Fruit fly (Drosophila melanogaster): ENCODE measurements around the gene HLH3B.

The HLH3B gene

DNA sequence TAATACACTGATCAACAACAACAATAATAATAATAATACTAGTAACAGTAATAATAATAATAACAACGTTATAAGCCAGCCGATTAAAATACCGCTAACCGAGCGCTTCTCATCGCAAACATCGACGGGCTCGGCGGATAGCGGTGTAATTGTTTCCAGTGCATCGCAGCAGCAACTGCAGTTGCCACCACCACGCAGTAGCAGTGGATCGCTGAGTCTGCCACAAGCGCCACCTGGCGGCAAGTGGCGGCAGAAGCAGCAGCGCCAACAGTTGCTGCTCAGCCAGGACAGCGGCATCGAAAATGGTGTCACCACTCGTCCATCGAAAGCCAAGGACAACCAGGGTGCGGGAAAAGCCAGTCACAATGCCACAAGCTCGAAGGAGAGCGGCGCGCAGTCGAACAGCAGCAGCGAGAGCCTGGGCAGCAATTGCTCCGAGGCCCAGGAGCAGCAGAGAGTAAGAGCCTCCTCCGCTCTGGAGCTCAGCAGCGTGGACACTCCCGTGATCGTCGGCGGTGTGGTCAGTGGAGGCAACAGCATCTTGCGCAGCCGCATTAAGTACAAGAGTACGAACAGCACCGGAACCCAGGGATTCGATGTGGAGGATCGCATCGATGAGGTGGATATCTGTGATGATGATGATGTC is 22.0 kb downstream of the HLH3B start (continued):
- TF ChIP-seq ci (GFP tag; IDR thresholded peaks at IDR 0.05) (peak; percentile 61; the same call in 2 of the 3 replicates), Dip2 (GFP tag; IDR thresholded peaks at IDR 0.05) (no peak), mld (GFP tag; IDR thresholded peaks at IDR 0.05; ENCODE audit: partially characterized antibody) (no peak), Six4 (GFP tag; optimal IDR thresholded peaks at IDR 0.05) (no peak), stwl (tag; optimal IDR thresholded peaks at IDR 0.05) (no peak), CG7839 (tag; optimal IDR thresholded peaks at IDR 0.05) (peak; percentile 9), Meics (GFP tag; optimal IDR thresholded peaks at IDR 0.05) (no peak), CG4617 (GFP tag; optimal IDR thresholded peaks at IDR 0.05; ENCODE audit: borderline replicate concordance) (no peak), pb (GFP tag; optimal IDR thresholded peaks at IDR 0.05) (no peak), CG14667 (GFP tag; IDR thresholded peaks at IDR 0.05) (no peak), CG33213 (GFP tag; optimal IDR thresholded peaks at IDR 0.05) (no peak), CG6272 (GFP tag; IDR thresholded peaks at IDR 0.05) (no peak), org-1 (GFP tag; optimal IDR thresholded peaks at IDR 0.05) (no peak), Side (GFP tag; optimal IDR thresholded peaks at IDR 0.05) (no peak), CG4854 (GFP tag; optimal IDR thresholded peaks at IDR 0.05) (no peak), CG3847 (GFP tag; IDR thresholded peaks at IDR 0.05) (no peak), Drgx (GFP tag; IDR thresholded peaks at IDR 0.05) (peak; percentile 58), TFAM (GFP tag; optimal IDR thresholded peaks at IDR 0.05) (no peak), CG9932 (GFP tag; IDR thresholded peaks at IDR 0.05) (no peak), CG11504 (tag; optimal IDR thresholded peaks at IDR 0.05) (no peak), bcd (GFP tag; optimal IDR thresholded peaks at IDR 0.05) (no peak), CG11560 (tag; IDR thresholded peaks at IDR 0.05) (no peak), CG11247 (GFP tag; IDR thresholded peaks at IDR 0.05) (0 out of 2 replicates have a peak, but pooled peaks have one; percentile 18), sima (GFP tag; optimal IDR thresholded peaks at IDR 0.05) (no peak), al (GFP tag; IDR thresholded peaks at IDR 0.05) (no peak), klu (GFP tag; IDR thresholded peaks at IDR 0.05) (no peak), Dek (tag; optimal IDR thresholded peaks at IDR 0.05) (no peak), tio (GFP tag; optimal IDR thresholded peaks at IDR 0.05) (no peak), ac (GFP tag; optimal IDR thresholded peaks at IDR 0.05) (no peak), amos (GFP tag; IDR thresholded peaks at IDR 0.05; ENCODE audit: partially characterized antibody) (no peak), sens-2 (GFP tag; IDR thresholded peaks at IDR 0.05) (0 out of 2 replicates have a peak, but pooled peaks have one; percentile 18), HLHmδ (GFP tag; optimal IDR thresholded peaks at IDR 0.05) (peak; percentile 49), CG10274 (GFP tag; optimal IDR thresholded peaks at IDR 0.05) (no peak), Myb (GFP tag; optimal IDR thresholded peaks at IDR 0.05) (no peak), pfk (GFP tag; optimal IDR thresholded peaks at IDR 0.05) (peak; percentile 31), CG10959 (GFP tag; IDR thresholded peaks at IDR 0.05) (0 out of 2 replicates have a peak, but pooled peaks have one; percentile 23), nom (GFP tag; optimal IDR thresholded peaks at IDR 0.05) (peak; percentile 23), CG2889 (GFP tag; IDR thresholded peaks at IDR 0.05) (no peak), hbn (GFP tag; IDR thresholded peaks at IDR 0.05; ENCODE audit: partially characterized antibody) (no peak), CTCF (GFP tag; optimal IDR thresholded peaks at IDR 0.05) (peak; percentile 88), dati (GFP tag; IDR thresholded peaks at IDR 0.05) (no peak), gsb (GFP tag; IDR thresholded peaks at IDR 0.05) (no peak), CG4730 (GFP tag; IDR thresholded peaks at IDR 0.05) (no peak), Usf (GFP tag; optimal IDR thresholded peaks at IDR 0.05) (no peak), CG31441 (GFP tag; IDR thresholded peaks at IDR 0.05) (0 out of 2 replicates have a peak, but pooled peaks have one; percentile 26), wdn (GFP tag; IDR thresholded peaks at IDR 0.05) (no peak), Sox100B (GFP tag; optimal IDR thresholded peaks at IDR 0.05) (no peak), CG1233 (GFP tag; optimal IDR thresholded peaks at IDR 0.05) (no peak), gsb-n (tag; optimal IDR thresholded peaks at IDR 0.05) (no peak), gem (tag; optimal IDR thresholded peaks at IDR 0.05) (peak; percentile 2), CG3163 (GFP tag; optimal IDR thresholded peaks at IDR 0.05) (no peak)
